Fruit fly (Drosophila melanogaster): ENCODE measurements around the gene CG34140.
A peak's percentile ranks its signal among the peaks of the same experiment; 100 is the strongest.

Gene CG34140

DNA sequence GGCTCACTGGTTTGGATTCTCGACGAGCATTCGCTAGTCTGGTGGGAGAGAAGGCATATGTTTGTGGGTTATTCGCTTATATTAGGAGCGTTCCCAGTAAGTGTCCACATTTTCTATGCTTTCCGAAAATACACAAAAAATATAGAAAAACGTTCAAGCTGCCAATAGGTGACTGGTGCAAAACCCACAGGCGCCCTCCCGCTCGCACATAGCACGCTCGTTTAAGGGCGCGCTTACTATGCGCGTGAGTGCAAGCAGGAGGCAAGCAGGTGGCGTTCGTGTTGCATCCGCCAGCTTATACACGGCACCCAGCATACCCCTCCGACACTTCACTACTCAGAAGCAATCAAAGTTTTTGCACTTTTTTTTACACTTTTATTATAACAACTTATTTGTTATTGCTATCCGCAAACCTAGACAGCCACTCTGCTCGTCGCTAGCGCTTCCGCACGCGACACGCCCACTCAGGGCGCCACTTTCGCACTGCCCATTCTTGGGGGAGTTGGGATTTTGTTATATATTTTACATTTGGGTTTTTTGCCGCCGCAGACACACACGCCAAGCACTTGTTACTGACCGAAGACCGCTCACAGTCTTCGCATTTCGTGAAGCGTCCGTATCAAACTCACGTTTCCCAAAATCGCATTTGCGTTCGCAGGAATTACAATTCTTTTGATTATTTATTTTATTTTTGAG, 15.0 kb upstream of the CG34140 start:
- TF ChIP-seq ara (GFP tag; IDR thresholded peaks at IDR 0.05) = no peak
- TF ChIP-seq Hmr (GFP tag; optimal IDR thresholded peaks at IDR 0.05) = peak; percentile 36
- TF ChIP-seq CG4820 (GFP tag; optimal IDR thresholded peaks at IDR 0.05) = peak; percentile 7
- peak; percentile 91 for TF ChIP-seq ttk (GFP tag; IDR thresholded peaks at IDR 0.05)
- TF ChIP-seq CTCF (GFP tag; optimal IDR thresholded peaks at IDR 0.05) = peak; percentile 37
- no peak for TF ChIP-seq hkb (optimal IDR thresholded peaks at IDR 0.05)
- 0 out of 2 replicates have a peak, but pooled peaks have one; percentile 33 for TF ChIP-seq hkb (GFP tag; IDR thresholded peaks at IDR 0.05)
- no peak for TF ChIP-seq stwl (tag; optimal IDR thresholded peaks at IDR 0.05)
- peak; percentile 13 for TF ChIP-seq CG7987 (GFP tag; optimal IDR thresholded peaks at IDR 0.05)
- TF ChIP-seq CG8478 (optimal IDR thresholded peaks at IDR 0.05) = peak; percentile 91
- peak; percentile 62 for TF ChIP-seq CG6272 (GFP tag; IDR thresholded peaks at IDR 0.05)
- no peak for TF ChIP-seq dati (GFP tag; IDR thresholded peaks at IDR 0.05)
- peak; percentile 84; the same call in 1 of the 3 replicates for TF ChIP-seq CG2199 (GFP tag; IDR thresholded peaks at IDR 0.05)
- TF ChIP-seq Spps (tag; optimal IDR thresholded peaks at IDR 0.05) = no peak
- TF ChIP-seq kay (GFP tag; optimal IDR thresholded peaks at IDR 0.05) = no peak
- peak; percentile 68; the same call in 1 of the 2 replicates for TF ChIP-seq chm (GFP tag; IDR thresholded peaks at IDR 0.05)
- peak; percentile 2 for TF ChIP-seq gfzf (GFP tag; optimal IDR thresholded peaks at IDR 0.05)
- TF ChIP-seq Med (GFP tag) = peak; percentile 93
- TF ChIP-seq Tbp (GFP tag; optimal IDR thresholded peaks at IDR 0.05) = no peak
- TF ChIP-seq CG1602 (GFP tag; optimal IDR thresholded peaks at IDR 0.05) = no peak
- TF ChIP-seq zfh1 (GFP tag; IDR thresholded peaks at IDR 0.05) = 0 out of 3 replicates have a peak, but pooled peaks have one; percentile 13
- peak; percentile 84 for TF ChIP-seq chn (GFP tag; optimal IDR thresholded peaks at IDR 0.05)
- peak; percentile 33; the same call in 2 of the 3 replicates for TF ChIP-seq CG34224 (GFP tag; IDR thresholded peaks at IDR 0.05; ENCODE audit: partially characterized antibody)
- TF ChIP-seq CG31224 (GFP tag; IDR thresholded peaks at IDR 0.05) = peak; percentile 40; the same call in 1 of the 2 replicates
- 0 out of 2 replicates have a peak, but pooled peaks have one; percentile 5 for TF ChIP-seq cas (GFP tag; IDR thresholded peaks at IDR 0.05)
- TF ChIP-seq Bdp1 (GFP tag; optimal IDR thresholded peaks at IDR 0.05) = no peak
- TF ChIP-seq Pdp1 (GFP tag; optimal IDR thresholded peaks at IDR 0.05) = no peak
- TF ChIP-seq ATbp (GFP tag; optimal IDR thresholded peaks at IDR 0.05) = peak; percentile 24
- TF ChIP-seq onecut (GFP tag; IDR thresholded peaks at IDR 0.05) = peak; percentile 21; the same call in 1 of the 2 replicates
- no peak for TF ChIP-seq Asciz (GFP tag; optimal IDR thresholded peaks at IDR 0.05)
- TF ChIP-seq dm (GFP tag; optimal IDR thresholded peaks at IDR 0.05) = peak; percentile 71
- TF ChIP-seq CG9609 (GFP tag; optimal IDR thresholded peaks at IDR 0.05) = peak; percentile 4
- peak; percentile 35 for TF ChIP-seq CG9817 (tag; optimal IDR thresholded peaks at IDR 0.05)
- TF ChIP-seq CG2678 (tag; optimal IDR thresholded peaks at IDR 0.05) = no peak
- TF ChIP-seq CG1792 (GFP tag; optimal IDR thresholded peaks at IDR 0.05) = no peak
- no peak for TF ChIP-seq lov (optimal IDR thresholded peaks at IDR 0.05)
- TF ChIP-seq lov (GFP tag; IDR thresholded peaks at IDR 0.05) = peak; percentile 62; the same call in 2 of the 3 replicates
- TF ChIP-seq CG17385 (GFP tag; optimal IDR thresholded peaks at IDR 0.05) = no peak
- peak; percentile 45 for TF ChIP-seq Ptx1 (GFP tag; IDR thresholded peaks at IDR 0.05)
- TF ChIP-seq Stat92E (GFP tag; optimal IDR thresholded peaks at IDR 0.05) = peak in 1 of 3 experiments; percentile 23
- TF ChIP-seq CG17912 (GFP tag; optimal IDR thresholded peaks at IDR 0.05) = peak; percentile 21
- peak; percentile 30 for TF ChIP-seq CG9876 (GFP tag; optimal IDR thresholded peaks at IDR 0.05)
- no peak for TF ChIP-seq CG6854 (GFP tag; optimal IDR thresholded peaks at IDR 0.05)
- peak; percentile 70 for TF ChIP-seq CG31365 (tag; optimal IDR thresholded peaks at IDR 0.05)
- TF ChIP-seq Sry-δ (GFP tag; optimal IDR thresholded peaks at IDR 0.05) = peak; percentile 17
- peak; percentile 0 for TF ChIP-seq tin (GFP tag; optimal IDR thresholded peaks at IDR 0.05)
- no peak for TF ChIP-seq CG9215 (GFP tag; IDR thresholded peaks at IDR 0.05)
- no peak for TF ChIP-seq tap (tag; optimal IDR thresholded peaks at IDR 0.05)
- peak; percentile 98 for TF ChIP-seq CG34422 (GFP tag; IDR thresholded peaks at IDR 0.05)
- no peak for TF ChIP-seq mld (GFP tag; IDR thresholded peaks at IDR 0.05; ENCODE audit: partially characterized antibody)
- TF ChIP-seq tna (GFP tag; IDR thresholded peaks at IDR 0.05; ENCODE audit: partially characterized antibody) = 0 out of 2 replicates have a peak, but pooled peaks have one; percentile 26

All from whole organism, embryonic.